Worm (Caenorhabditis elegans) whole organism, L3 larva: Measurements from ENCODE around the gene arrd-13.

Experiments
- R02D3.7 ChIP-seq: fragments of 150-350 bp; optimal IDR thresholded peaks from 2 replicates; lab custom pipeline; 2014; ENCODE audit warnings: missing biosample characterization, missing genetic modification characterization
- aly-2 ChIP-seq: fragments of 150-350 bp; optimal IDR thresholded peaks from 2 replicates; lab custom pipeline; 2014; ENCODE audit warnings: missing biosample characterization, missing genetic modification characterization
- ama-1 ChIP-seq: fragments of 150-350 bp; optimal IDR thresholded peaks from 2 replicates; lab custom pipeline; 2018
- ceh-28 ChIP-seq: fragments of 150-350 bp; optimal IDR thresholded peaks from 2 replicates; lab custom pipeline; 2014; ENCODE audit warnings: missing biosample characterization, missing genetic modification reagents, missing genetic modification characterization
- ceh-82 ChIP-seq: fragments of 150-350 bp; optimal IDR thresholded peaks from 2 replicates; lab custom pipeline; 2014; ENCODE audit warnings: missing biosample characterization, missing genetic modification characterization
- daf-12 ChIP-seq: fragments of 150-350 bp; optimal IDR thresholded peaks from 2 replicates; lab custom pipeline; 2014; ENCODE audit warnings: missing biosample characterization, missing genetic modification reagents, missing genetic modification characterization
- egl-27 ChIP-seq: sonication (generic microtip); optimal IDR thresholded peaks from 4 replicates; lab custom pipeline; 2017; ENCODE audit warnings: missing biosample characterization, missing genetic modification reagents, missing genetic modification characterization
- elt-1 ChIP-seq: fragments of 150-350 bp; optimal IDR thresholded peaks from 2 replicates; lab custom pipeline; 2014; ENCODE audit warnings: missing biosample characterization, missing genetic modification characterization
- lin-39 ChIP-seq: fragments of 150-350 bp; optimal IDR thresholded peaks from 2 replicates; lab custom pipeline; 2018; ENCODE audit warnings: missing biosample characterization, missing genetic modification reagents, missing genetic modification characterization
- nhr-23 ChIP-seq: fragments of 150-350 bp; optimal IDR thresholded peaks from 2 replicates; lab custom pipeline; 2014; ENCODE audit warnings: missing biosample characterization, missing genetic modification reagents, missing genetic modification characterization
- nhr-77 ChIP-seq: fragments of 150-350 bp; optimal IDR thresholded peaks from 2 replicates; lab custom pipeline; 2014; ENCODE audit warnings: missing biosample characterization, missing genetic modification characterization
- tbx-2 ChIP-seq: sonication (generic microtip); optimal IDR thresholded peaks from 2 replicates; lab custom pipeline; 2016; ENCODE audit warnings: mild to moderate bottlenecking, missing genetic modification characterization, missing compliant biosample characterization
- unc-62 ChIP-seq: fragments of 150-350 bp; sonication (generic microtip); optimal IDR thresholded peaks from 4 replicates; lab custom pipeline; 2014; ENCODE audit warnings: missing biosample characterization, missing genetic modification reagents, missing genetic modification characterization

DNA sequence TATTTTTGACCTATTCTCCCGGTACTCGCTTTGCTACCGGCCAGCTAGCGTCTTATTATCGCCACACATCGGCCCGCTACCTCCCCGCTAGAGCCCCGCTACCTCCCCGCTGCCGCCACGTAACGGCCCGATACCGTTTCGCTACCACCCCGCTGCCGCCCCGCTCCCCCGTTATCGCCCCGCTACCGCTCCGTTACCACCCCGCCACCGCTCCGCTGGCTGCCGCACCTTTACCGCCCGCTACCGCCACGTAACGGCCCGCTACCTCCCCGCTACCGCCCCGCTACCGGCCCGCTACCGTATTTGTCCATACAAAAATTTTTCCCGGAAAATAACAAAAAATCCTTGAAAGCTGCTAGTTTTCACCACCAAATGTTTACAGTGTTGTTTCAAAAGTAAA is 27.4 kb downstream of the arrd-13 start:
- TF ChIP-seq unc-62 (no peak), ceh-82 (tag; lab: Kevin White, UChicago) (no peak), R02D3.7 (tag; lab: Kevin White, UChicago) (no peak), ceh-28 (no peak), daf-12 (tag; lab: Kevin White, UChicago) (no peak), lin-39 (tag; lab: Kevin White, UChicago) (no peak), aly-2 (no peak), nhr-77 (tag; lab: Kevin White, UChicago) (no peak), nhr-23 (tag; lab: Kevin White, UChicago) (no peak), tbx-2 (no peak), ama-1 (lab: Kevin White, UChicago) (no peak), egl-27 (tag; lab: Kevin White, UChicago) (no peak), elt-1 (tag; lab: Kevin White, UChicago) (no peak)
